Worm (Caenorhabditis elegans): ENCODE data around the gene T25B2.2.

Gene T25B2.2

ce11 chrX:6211322-6211820, 41.9 kb downstream of the T25B2.2 start:
- TF ChIP-seq ceh-32 (tag; optimal IDR thresholded peaks at IDR 0.05; ENCODE audit: poor library complexity) (no peak), unc-62 (GFP tag; optimal IDR thresholded peaks at IDR 0.05 in 1 of 2) (peak in 1 of 2 experiments; percentile 94), unc-62 (tag; optimal IDR thresholded peaks at IDR 0.05) (no peak)

ce11 chrX:6216551-6216950, 47.1 kb downstream of the T25B2.2 start, which contains the start of gene lrch-1:
Gene lrch-1 (minus strand): TSS chrX:6216651.
- TF ChIP-seq unc-62 (GFP tag; optimal IDR thresholded peaks at IDR 0.05 in 1 of 2): no peak
- no peak for TF ChIP-seq unc-62 (tag; optimal IDR thresholded peaks at IDR 0.05)
- TF ChIP-seq ceh-20 (GFP tag; IDR thresholded peaks at IDR 0.05): no peak
- TF ChIP-seq ceh-44 (GFP tag; IDR thresholded peaks at IDR 0.05): no peak
- TF ChIP-seq T26A8.4 (GFP tag; IDR thresholded peaks at IDR 0.05): no peak
- TF ChIP-seq unc-39 (tag; optimal IDR thresholded peaks at IDR 0.05): no peak
- TF ChIP-seq aha-1 (tag): peak; percentile 2
- no peak for TF ChIP-seq arid-1 (GFP tag; conservative IDR thresholded peaks at IDR 0.05)

- no peak for TF ChIP-seq lin-15B (tag; optimal IDR thresholded peaks at IDR 0.05)
- TF ChIP-seq mdt-29 (GFP tag; IDR thresholded peaks at IDR 0.05): peak; percentile 63; the same call in 1 of the 2 replicates
- peak; percentile 27 to 57 for TF ChIP-seq hif-1 (tag; optimal IDR thresholded peaks at IDR 0.05)
- TF ChIP-seq ceh-62 (tag; optimal IDR thresholded peaks at IDR 0.05): no peak
- peak; percentile 55 for TF ChIP-seq hlh-11 (tag; optimal IDR thresholded peaks at IDR 0.05)
- peak; percentile 64 for TF ChIP-seq nhr-48 (tag; optimal IDR thresholded peaks at IDR 0.05)
- TF ChIP-seq nhr-11 (tag; optimal IDR thresholded peaks at IDR 0.05): no peak
- TF ChIP-seq hmg-1.1 (GFP tag; IDR thresholded peaks at IDR 0.05): peak; percentile 73
- no peak for TF ChIP-seq ceh-28 (tag; optimal IDR thresholded peaks at IDR 0.05)
- TF ChIP-seq nhr-10 (tag; optimal IDR thresholded peaks at IDR 0.05): no peak
- no peak for TF ChIP-seq cey-2 (tag; optimal IDR thresholded peaks at IDR 0.05; ENCODE audit: borderline replicate concordance, insufficient read depth)
- no peak for TF ChIP-seq daf-12 (tag; optimal IDR thresholded peaks at IDR 0.05)
- TF ChIP-seq T26A8.4 (GFP tag; IDR thresholded peaks at IDR 0.05): peak; percentile 75
- peak; percentile 87 for TF ChIP-seq egl-43 (GFP tag; IDR thresholded peaks at IDR 0.05)
- no peak for TF ChIP-seq egl-27 (tag; optimal IDR thresholded peaks at IDR 0.05)
- TF ChIP-seq lim-7 (GFP tag; IDR thresholded peaks at IDR 0.05): peak; percentile 83
- TF ChIP-seq gei-8 (GFP tag; optimal IDR thresholded peaks at IDR 0.05): peak; percentile 43
- TF ChIP-seq dmd-6 (GFP tag; IDR thresholded peaks at IDR 0.05): peak; percentile 34; the same call in 1 of the 2 replicates
- TF ChIP-seq R02D3.7 (tag; optimal IDR thresholded peaks at IDR 0.05): no peak
- TF ChIP-seq Y75B8A.6 (GFP tag; IDR thresholded peaks at IDR 0.05): no peak
- peak; percentile 43 for TF ChIP-seq mxl-3 (GFP tag; optimal IDR thresholded peaks at IDR 0.05)
- no peak for TF ChIP-seq nhr-237 (tag; optimal IDR thresholded peaks at IDR 0.05)
- no peak for TF ChIP-seq fkh-10 (GFP tag; optimal IDR thresholded peaks at IDR 0.05)
- peak; percentile 80 for TF ChIP-seq mes-2 (tag; optimal IDR thresholded peaks at IDR 0.05; ENCODE audit: poor library complexity, severe bottlenecking)
- no peak for TF ChIP-seq zag-1 (tag; optimal IDR thresholded peaks at IDR 0.05)
- no peak for TF ChIP-seq unc-62 (GFP tag; optimal IDR thresholded peaks at IDR 0.05 in 1 of 2)
- no peak for TF ChIP-seq unc-62 (tag; optimal IDR thresholded peaks at IDR 0.05)
- TF ChIP-seq daf-8 (GFP tag; IDR thresholded peaks at IDR 0.05): no peak
- no peak for TF ChIP-seq zip-11 (GFP tag; IDR thresholded peaks at IDR 0.05)
- peak; percentile 38 for TF ChIP-seq T20F7.1 (GFP tag; optimal IDR thresholded peaks at IDR 0.05)
- no peak for TF ChIP-seq nhr-102 (tag; optimal IDR thresholded peaks at IDR 0.05)
- TF ChIP-seq ctbp-1 (GFP tag; IDR thresholded peaks at IDR 0.05): peak; percentile 61
- TF ChIP-seq saeg-2 (GFP tag; IDR thresholded peaks at IDR 0.05): 0 out of 2 replicates have a peak, but pooled peaks have one; percentile 12
- TF ChIP-seq fos-1 (tag; optimal IDR thresholded peaks at IDR 0.05): no peak
- TF ChIP-seq mep-1 (tag; optimal IDR thresholded peaks at IDR 0.05): peak; percentile 71
- TF ChIP-seq D1046.2 (GFP tag; IDR thresholded peaks at IDR 0.05): peak; percentile 83; the same call in 1 of the 2 replicates
- 0 out of 2 replicates have a peak, but pooled peaks have one; percentile 36 for TF ChIP-seq php-3 (GFP tag; IDR thresholded peaks at IDR 0.05)
- TF ChIP-seq skn-1 (tag; optimal IDR thresholded peaks at IDR 0.05): no peak
- no peak for TF ChIP-seq pqm-1 (tag; optimal IDR thresholded peaks at IDR 0.05)
- TF ChIP-seq lir-3 (tag; optimal IDR thresholded peaks at IDR 0.05): peak; percentile 68
- TF ChIP-seq ztf-7 (tag; optimal IDR thresholded peaks at IDR 0.05): no peak
- TF ChIP-seq rbr-2 (tag; optimal IDR thresholded peaks at IDR 0.05): peak; percentile 61
Measured at ce11 chrX:6219892-6220291, 50.4 kb downstream of the T25B2.2 start.
